Fruit fly (Drosophila melanogaster) whole organism, embryonic: Measurements from ENCODE around the gene Obp99a.

ENCODE experiments used
- Atf-2 ChIP-seq: fragments of 200-800 bp; sonication (Bioruptor generic); optimal IDR thresholded peaks from 2 replicates; lab custom pipeline; 2016; ENCODE audit warnings: missing biosample characterization, missing genetic modification characterization
- Blimp-1 ChIP-seq: fragments of 200-800 bp; sonication (Bioruptor generic); optimal IDR thresholded peaks from 3 replicates; lab custom pipeline; 2018; ENCODE audit warnings: missing biosample characterization, missing genetic modification characterization, mild to moderate bottlenecking, moderate library complexity, missing genetic modification reagents
- CG1024 ChIP-seq: fragments of 200-800 bp; sonication (Bioruptor generic); IDR thresholded peaks from 2 replicates; pipeline ENCODE4 v1.3.6; 2022; ENCODE audit warnings: missing biosample characterization, missing genetic modification characterization
- CG11695 ChIP-seq: fragments of 200-800 bp; sonication (Bioruptor generic); IDR thresholded peaks from 3 replicates; pipeline ENCODE4 v1.3.6; 2022; ENCODE audit warnings: missing biosample characterization, missing genetic modification characterization
- CG12155 ChIP-seq: fragments of 200-800 bp; sonication (Bioruptor generic); optimal IDR thresholded peaks from 3 replicates; lab custom pipeline; 2016; ENCODE audit warnings: missing biosample characterization, missing genetic modification characterization
- CG13287 ChIP-seq: fragments of 200-800 bp; sonication (Bioruptor generic); IDR thresholded peaks from 2 replicates; pipeline ENCODE4 v1.3.6; 2022; ENCODE audit warnings: missing biosample characterization, missing genetic modification characterization; ENCODE audit not compliant: partially characterized antibody
- CG13424 ChIP-seq: fragments of 200-800 bp; sonication (Bioruptor generic); optimal IDR thresholded peaks from 2 replicates; lab custom pipeline; 2019; ENCODE audit warnings: missing biosample characterization, mild to moderate bottlenecking, missing genetic modification characterization, moderate library complexity
- CG14014 ChIP-seq: fragments of 200-800 bp; sonication (Bioruptor generic); IDR thresholded peaks from 2 replicates; pipeline ENCODE4 v1.3.6; 2022; ENCODE audit warnings: missing biosample characterization, missing genetic modification characterization
- CG14860 ChIP-seq: fragments of 200-800 bp; sonication (Bioruptor generic); IDR thresholded peaks from 3 replicates; pipeline ENCODE4 v1.3.6; 2022; ENCODE audit warnings: missing biosample characterization, missing genetic modification characterization; ENCODE audit not compliant: partially characterized antibody
- CG15269 ChIP-seq: fragments of 200-800 bp; sonication (Bioruptor generic); optimal IDR thresholded peaks from 2 replicates; lab custom pipeline; 2018; ENCODE audit warnings: missing biosample characterization, mild to moderate bottlenecking, missing genetic modification characterization, moderate library complexity
- CG15696 ChIP-seq: fragments of 200-800 bp; sonication (Bioruptor generic); optimal IDR thresholded peaks from 2 replicates; lab custom pipeline; 2019; ENCODE audit warnings: missing biosample characterization, mild to moderate bottlenecking, missing genetic modification characterization, moderate library complexity
- CG16779 ChIP-seq: fragments of 200-800 bp; sonication (Bioruptor generic); IDR thresholded peaks from 2 replicates; pipeline ENCODE4 v1.3.6; 2022; ENCODE audit warnings: missing biosample characterization, missing genetic modification characterization
- CG1792 ChIP-seq: fragments of 200-800 bp; sonication (Bioruptor generic); optimal IDR thresholded peaks from 2 replicates; lab custom pipeline; 2016; ENCODE audit warnings: missing biosample characterization, missing genetic modification characterization
- CG2712 ChIP-seq: fragments of 200-800 bp; optimal IDR thresholded peaks from 3 replicates; lab custom pipeline; 2019; ENCODE audit warnings: missing biosample characterization, mild to moderate bottlenecking, missing genetic modification characterization, moderate library complexity
- CG31441 ChIP-seq: fragments of 200-800 bp; sonication (Bioruptor generic); IDR thresholded peaks from 2 replicates; pipeline ENCODE4 v1.3.6; 2022; ENCODE audit warnings: missing biosample characterization, missing genetic modification characterization
- CG3847 ChIP-seq: fragments of 200-800 bp; sonication (Bioruptor generic); IDR thresholded peaks from 2 replicates; pipeline ENCODE4 v1.3.6; 2022; ENCODE audit warnings: missing biosample characterization, missing genetic modification characterization
- CG4424 ChIP-seq: fragments of 200-800 bp; sonication (Bioruptor generic); optimal IDR thresholded peaks from 3 replicates; lab custom pipeline; 2016; ENCODE audit warnings: missing biosample characterization, missing genetic modification characterization
- CG4617 ChIP-seq: fragments of 200-800 bp; sonication (Bioruptor generic); optimal IDR thresholded peaks from 3 replicates; lab custom pipeline; 2016; ENCODE audit warnings: missing biosample characterization, missing genetic modification characterization, borderline replicate concordance
- CG6272 ChIP-seq: fragments of 200-800 bp; sonication (Bioruptor generic); IDR thresholded peaks from 2 replicates; pipeline ENCODE4 v1.3.6; 2022; ENCODE audit warnings: missing biosample characterization, missing genetic modification characterization
- CG7372 ChIP-seq: fragments of 200-800 bp; sonication (Bioruptor generic); IDR thresholded peaks from 2 replicates; pipeline ENCODE4 v1.3.6; 2022; ENCODE audit warnings: missing biosample characterization, missing genetic modification characterization
- CG7745 ChIP-seq: fragments of 200-800 bp; sonication (Bioruptor generic); optimal IDR thresholded peaks from 2 replicates; lab custom pipeline; 2018; ENCODE audit warnings: missing biosample characterization, mild to moderate bottlenecking, missing genetic modification characterization, moderate library complexity
- CG8478 ChIP-seq: fragments of >200 bp; optimal IDR thresholded peaks from 2 replicates; lab custom pipeline; 2018
- Dek ChIP-seq: fragments of 200-800 bp; sonication (Bioruptor generic); optimal IDR thresholded peaks from 3 replicates; lab custom pipeline; 2019; ENCODE audit warnings: missing biosample characterization, mild to moderate bottlenecking, missing genetic modification characterization, moderate library complexity
- Dip3 ChIP-seq: fragments of 200-800 bp; sonication (Bioruptor generic); optimal IDR thresholded peaks from 3 replicates; lab custom pipeline; 2016; ENCODE audit warnings: missing biosample characterization, missing genetic modification characterization
- H2.0 ChIP-seq: fragments of 200-800 bp; sonication (Bioruptor generic); IDR thresholded peaks from 2 replicates; pipeline ENCODE4 v1.3.6; 2022; ENCODE audit warnings: missing biosample characterization, missing genetic modification characterization
- Hr78 ChIP-seq, 2 experiments: fragments of 200-800 bp in 1 of 2; fragments of >200 bp in 1 of 2; sonication (Bioruptor generic) in 1 of 2; optimal IDR thresholded peaks; 2 replicates each; lab custom pipeline; 2017 to 2019; ENCODE audit warnings: missing biosample characterization in 2 of 2, missing genetic modification characterization in 2 of 2, mild to moderate bottlenecking in 1 of 2, moderate library complexity in 1 of 2
- MBD-R2 ChIP-seq: fragments of 200-800 bp; sonication (Bioruptor generic); IDR thresholded peaks from 2 replicates; pipeline ENCODE4 v1.3.6; 2022; ENCODE audit warnings: missing biosample characterization, missing genetic modification characterization
- MESR4 ChIP-seq: fragments of 200-800 bp; sonication (Bioruptor generic); optimal IDR thresholded peaks from 2 replicates; lab custom pipeline; 2018; ENCODE audit warnings: missing biosample characterization, mild to moderate bottlenecking, missing genetic modification characterization, moderate library complexity
- MTF-1 ChIP-seq: fragments of 200-800 bp; sonication (Bioruptor generic); optimal IDR thresholded peaks from 2 replicates; lab custom pipeline; 2018; ENCODE audit warnings: missing biosample characterization, mild to moderate bottlenecking, missing genetic modification characterization, borderline replicate concordance
- Mrtf ChIP-seq: fragments of 200-800 bp; sonication (Bioruptor generic); IDR thresholded peaks from 3 replicates; pipeline ENCODE4 v1.3.6; 2022; ENCODE audit warnings: missing biosample characterization, missing genetic modification characterization
- Oli ChIP-seq: fragments of 200-800 bp; sonication (Bioruptor generic); optimal IDR thresholded peaks from 2 replicates; lab custom pipeline; 2018; ENCODE audit warnings: missing biosample characterization, mild to moderate bottlenecking, missing genetic modification characterization, moderate library complexity
- Sox100B ChIP-seq: fragments of 200-800 bp; sonication (Bioruptor generic); optimal IDR thresholded peaks from 3 replicates; lab custom pipeline; 2018; ENCODE audit warnings: missing biosample characterization, mild to moderate bottlenecking, missing genetic modification characterization
- Sry-β ChIP-seq: fragments of 200-800 bp; sonication (Bioruptor generic); optimal IDR thresholded peaks from 2 replicates; lab custom pipeline; 2018; ENCODE audit warnings: missing biosample characterization, mild to moderate bottlenecking, missing genetic modification characterization, moderate library complexity
- Tbp ChIP-seq: fragments of >200 bp; optimal IDR thresholded peaks from 2 replicates; lab custom pipeline; 2018; ENCODE audit warnings: missing biosample characterization, missing genetic modification characterization
- ase ChIP-seq: fragments of 200-800 bp; sonication (Bioruptor generic); IDR thresholded peaks from 3 replicates; pipeline ENCODE4 v1.3.6; 2022; ENCODE audit warnings: missing biosample characterization, missing genetic modification characterization
- bowl ChIP-seq: fragments of 200-800 bp; sonication (Bioruptor generic); IDR thresholded peaks from 2 replicates; pipeline ENCODE4 v1.3.6; 2022; ENCODE audit warnings: missing biosample characterization, missing genetic modification characterization
- crc ChIP-seq: fragments of 200-800 bp; sonication (Bioruptor generic); optimal IDR thresholded peaks from 2 replicates; lab custom pipeline; 2016; ENCODE audit warnings: missing biosample characterization, missing genetic modification characterization
- eyg ChIP-seq: fragments of 200-800 bp; sonication (Bioruptor generic); optimal IDR thresholded peaks from 3 replicates; lab custom pipeline; 2016; ENCODE audit warnings: missing biosample characterization, missing genetic modification characterization
- fd102C ChIP-seq: fragments of 200-800 bp; sonication (Bioruptor generic); optimal IDR thresholded peaks from 2 replicates; lab custom pipeline; 2018; ENCODE audit warnings: missing biosample characterization, mild to moderate bottlenecking, missing genetic modification characterization, moderate library complexity
- fd96Cb ChIP-seq: fragments of 200-800 bp; sonication (Bioruptor generic); optimal IDR thresholded peaks from 2 replicates; lab custom pipeline; 2018; ENCODE audit warnings: missing biosample characterization, mild to moderate bottlenecking, missing genetic modification characterization, moderate library complexity
- grn ChIP-seq: fragments of 200-800 bp; sonication (Bioruptor generic); optimal IDR thresholded peaks from 3 replicates; lab custom pipeline; 2017; ENCODE audit warnings: missing biosample characterization, missing genetic modification characterization
- gro ChIP-seq: fragments of 200-800 bp; sonication (Bioruptor generic); optimal IDR thresholded peaks from 2 replicates; lab custom pipeline; 2016; ENCODE audit warnings: missing biosample characterization, missing genetic modification characterization
- h ChIP-seq: fragments of >200 bp; optimal IDR thresholded peaks from 2 replicates; lab custom pipeline; 2017
- ken ChIP-seq: fragments of 200-800 bp; sonication (Bioruptor generic); IDR thresholded peaks from 3 replicates; pipeline ENCODE4 v1.3.6; 2022; ENCODE audit warnings: missing biosample characterization, missing genetic modification characterization
- lmd ChIP-seq: fragments of 200-800 bp; sonication (Bioruptor generic); IDR thresholded peaks from 2 replicates; pipeline ENCODE4 v1.3.6; 2022; ENCODE audit warnings: missing biosample characterization, missing genetic modification characterization
- pan ChIP-seq, 4 experiments: fragments of >200 bp in 3 of 4; fragments of 200-800 bp in 1 of 4; sonication (Bioruptor generic) in 1 of 4; optimal IDR thresholded peaks in 3 of 4; IDR thresholded peaks in 1 of 4; 2 replicates each; pipeline versions ENCODE4 v1.3.6 to Lab custom; 2017 to 2022; ENCODE audit warnings: missing biosample characterization in 2 of 4, missing genetic modification characterization in 2 of 4, mixed read lengths in 1 of 4
- prd ChIP-seq, 3 experiments: fragments of >200 bp in 2 of 3; fragments of 200-800 bp in 1 of 3; sonication (Bioruptor generic) in 1 of 3; optimal IDR thresholded peaks in 2 of 3; IDR thresholded peaks in 1 of 3; 2 replicates in 2 of 3; 3 replicates in 1 of 3; pipeline versions ENCODE4 v1.3.6 to Lab custom; 2017 to 2022; ENCODE audit warnings: missing biosample characterization in 1 of 3, missing genetic modification characterization in 1 of 3
- schlank ChIP-seq: fragments of 200-800 bp; sonication (Bioruptor generic); optimal IDR thresholded peaks from 2 replicates; lab custom pipeline; 2018; ENCODE audit warnings: missing biosample characterization, mild to moderate bottlenecking, missing genetic modification characterization
- slp2 ChIP-seq: fragments of 200-800 bp; sonication (Bioruptor generic); optimal IDR thresholded peaks from 2 replicates; lab custom pipeline; 2016; ENCODE audit warnings: missing biosample characterization, missing genetic modification characterization
- vvl ChIP-seq: fragments of 200-800 bp; sonication (Bioruptor generic); IDR thresholded peaks from 2 replicates; pipeline ENCODE4 v1.3.6; 2022; ENCODE audit warnings: missing biosample characterization, missing genetic modification characterization
- zen2 ChIP-seq: fragments of 200-800 bp; sonication (Bioruptor generic); IDR thresholded peaks from 3 replicates; pipeline ENCODE4 v1.3.6; 2022; ENCODE audit warnings: missing biosample characterization, missing genetic modification characterization; ENCODE audit not compliant: partially characterized antibody

The Obp99a gene

dm6 chr3R:29699220-29699619 is 27.8 kb downstream of the Obp99a start (continued):
- no peak for TF ChIP-seq Dip3 (GFP tag; lab: Kevin White, UChicago)
- peak; percentile 67 for TF ChIP-seq lmd (GFP tag; lab: Robert Waterston, UW)
- TF ChIP-seq zen2 (GFP tag; lab: Robert Waterston, UW) = no peak
- no peak for TF ChIP-seq CG14860 (GFP tag; lab: Robert Waterston, UW)
- no peak for TF ChIP-seq CG15269
- no peak for TF ChIP-seq Dek (tag; lab: Kevin White, UChicago)
- no peak for TF ChIP-seq Mrtf
- no peak for TF ChIP-seq MTF-1 (GFP tag; lab: Kevin White, UChicago)
- TF ChIP-seq CG16779 (GFP tag; lab: Robert Waterston, UW) = no peak
- TF ChIP-seq vvl (GFP tag; lab: Robert Waterston, UW) = peak; percentile 86
- TF ChIP-seq CG31441 = peak; percentile 66
- TF ChIP-seq CG7745 (tag; lab: Kevin White, UChicago) = no peak
- TF ChIP-seq CG13287 = no peak
- no peak for TF ChIP-seq Atf-2 (GFP tag; lab: Kevin White, UChicago)
- TF ChIP-seq gro (GFP tag; lab: Kevin White, UChicago) = no peak
- TF ChIP-seq CG13424 (tag; lab: Kevin White, UChicago) = peak; percentile 18
- TF ChIP-seq CG12155 = no peak
- no peak for TF ChIP-seq CG4617 (GFP tag; lab: Kevin White, UChicago)
- no peak for TF ChIP-seq CG15696 (tag; lab: Kevin White, UChicago)
- no peak for TF ChIP-seq CG1024 (GFP tag; lab: Robert Waterston, UW)
- no peak for TF ChIP-seq bowl (GFP tag; lab: Robert Waterston, UW)
- peak in 1 of 2 experiments; percentile 41 for TF ChIP-seq Hr78 (GFP tag; optimal IDR thresholded peaks at IDR 0.05; lab: Kevin White, UChicago)
- TF ChIP-seq CG6272 (GFP tag; lab: Robert Waterston, UW) = peak; percentile 39; the same call in 1 of the 2 replicates
- TF ChIP-seq ase (GFP tag; lab: Robert Waterston, UW) = 0 out of 3 replicates have a peak, but pooled peaks have one; percentile 19
- TF ChIP-seq crc (GFP tag; lab: Kevin White, UChicago) = no peak
- no peak for TF ChIP-seq MBD-R2 (GFP tag; lab: Robert Waterston, UW)
- no peak for TF ChIP-seq MESR4 (GFP tag; lab: Kevin White, UChicago)
- peak; percentile 10 for TF ChIP-seq eyg (GFP tag; lab: Kevin White, UChicago)
- no peak for TF ChIP-seq schlank (tag; lab: Kevin White, UChicago)
- TF ChIP-seq Sox100B = no peak
- peak; percentile 61; the same call in 2 of the 3 replicates for TF ChIP-seq CG11695 (GFP tag; lab: Robert Waterston, UW)
- peak; percentile 22 for TF ChIP-seq Blimp-1 (GFP tag; lab: Kevin White, UChicago)
- TF ChIP-seq h (lab: Kevin White, UChicago) = no peak
- no peak for TF ChIP-seq CG14014 (GFP tag; lab: Robert Waterston, UW)
- no peak for TF ChIP-seq grn (GFP tag; lab: Kevin White, UChicago)
- TF ChIP-seq CG7372 (GFP tag; lab: Robert Waterston, UW) = no peak
- TF ChIP-seq Tbp (GFP tag; lab: Kevin White, UChicago) = no peak
- TF ChIP-seq H2.0 (GFP tag; lab: Robert Waterston, UW) = no peak
- TF ChIP-seq slp2 = no peak
- TF ChIP-seq prd (optimal IDR thresholded peaks at IDR 0.05; lab: Kevin White, UChicago) = no peak
- peak; percentile 63 for TF ChIP-seq prd (GFP tag; IDR thresholded peaks at IDR 0.05; lab: Robert Waterston, UW)
- no peak for TF ChIP-seq pan (optimal IDR thresholded peaks at IDR 0.05; lab: Kevin White, UChicago)
- peak in 1 of 2 experiments; percentile 73 for TF ChIP-seq pan (GFP tag; optimal IDR thresholded peaks at IDR 0.05 in 1 of 2, IDR thresholded peaks at IDR 0.05 in 1 of 2)
- no peak for TF ChIP-seq Oli (tag; lab: Kevin White, UChicago)
- TF ChIP-seq fd102C = no peak
- TF ChIP-seq CG3847 (GFP tag; lab: Robert Waterston, UW) = no peak
- no peak for TF ChIP-seq Sry-β
- TF ChIP-seq CG1792 (GFP tag; lab: Kevin White, UChicago) = no peak
- TF ChIP-seq CG2712 (tag; lab: Kevin White, UChicago) = peak; percentile 78
- no peak for TF ChIP-seq fd96Cb (tag; lab: Kevin White, UChicago)
- TF ChIP-seq CG8478 (lab: Kevin White, UChicago) = no peak
- peak; percentile 45 for TF ChIP-seq CG4424
- peak; percentile 69; the same call in 1 of the 3 replicates for TF ChIP-seq ken
